Worm (Caenorhabditis elegans) whole organism, young adult: ENCODE results near the gene F01G12.18.

ENCODE experiments used
- B0035.1 ChIP-seq: sonication (generic microtip); optimal IDR thresholded peaks from 2 replicates; lab custom pipeline; 2016; ENCODE audit warnings: missing genetic modification characterization, mild to moderate bottlenecking, missing compliant biosample characterization, missing genotype, missing genetic modification reagents
- B0336.3 ChIP-seq: fragments of 200-800 bp; sonication (Bioruptor generic); IDR thresholded peaks from 2 replicates; pipeline ENCODE4 v1.3.6; 2022; ENCODE audit warnings: missing genetic modification characterization, missing compliant biosample characterization
- C06A6.2 ChIP-seq: fragments of 200-800 bp; sonication (Bioruptor generic); conservative IDR thresholded peaks from 2 replicates; pipeline ENCODE4 v1.3.6; 2022; ENCODE audit warnings: missing genetic modification characterization, missing compliant biosample characterization
- C17E4.6 ChIP-seq: fragments of 200-800 bp; sonication (Bioruptor generic); IDR thresholded peaks from 2 replicates; pipeline ENCODE4 v1.3.6; 2022; ENCODE audit warnings: missing genetic modification reagents, missing genetic modification characterization, missing compliant biosample characterization
- F10E7.11 ChIP-seq: sonication (generic microtip); optimal IDR thresholded peaks from 2 replicates; lab custom pipeline; 2017; ENCODE audit warnings: mild to moderate bottlenecking, missing genetic modification characterization, moderate library complexity, missing compliant biosample characterization
- F22D6.2 ChIP-seq: sonication (generic microtip); optimal IDR thresholded peaks from 2 replicates; lab custom pipeline; 2016; ENCODE audit warnings: mild to moderate bottlenecking, missing genetic modification characterization, missing compliant biosample characterization
- F37B4.10 ChIP-seq: fragments of 200-800 bp; sonication (Bioruptor generic); IDR thresholded peaks from 2 replicates; pipeline ENCODE4 v1.3.6; 2022; ENCODE audit warnings: missing genetic modification characterization, missing compliant biosample characterization
- Y95B8A.8 ChIP-seq: fragments of 200-800 bp; sonication (Bioruptor generic); IDR thresholded peaks from 2 replicates; pipeline ENCODE4 v1.3.6; 2022; ENCODE audit warnings: missing genetic modification reagents, missing genetic modification characterization, missing compliant biosample characterization
- aptf-3 ChIP-seq: fragments of 200-800 bp; sonication (Bioruptor generic); IDR thresholded peaks from 2 replicates; pipeline ENCODE4 v1.3.6; 2022; ENCODE audit warnings: missing genetic modification characterization, missing compliant biosample characterization
- attf-5 ChIP-seq: fragments of 200-800 bp; sonication (Bioruptor generic); optimal IDR thresholded peaks from 2 replicates; lab custom pipeline; 2018; ENCODE audit warnings: mild to moderate bottlenecking, missing genetic modification characterization, missing compliant biosample characterization
- cebp-1 ChIP-seq, 2 experiments: fragments of 200-800 bp in 1 of 2; sonication (Bioruptor generic) in 1 of 2; sonication (generic microtip) in 1 of 2; IDR thresholded peaks in 1 of 2; optimal IDR thresholded peaks in 1 of 2; 2 replicates each; pipeline versions ENCODE4 v1.3.6 to Lab custom; 2017 to 2022; ENCODE audit warnings: missing compliant biosample characterization in 2 of 2, missing genetic modification characterization in 2 of 2, mild to moderate bottlenecking in 1 of 2, missing genetic modification reagents in 1 of 2, moderate library complexity in 1 of 2
- ceh-27 ChIP-seq: fragments of 200-800 bp; sonication (Bioruptor generic); optimal IDR thresholded peaks from 2 replicates; lab custom pipeline; 2018; ENCODE audit warnings: mild to moderate bottlenecking, missing genetic modification characterization, moderate library complexity, missing compliant biosample characterization
- ceh-79 ChIP-seq: sonication (generic microtip); optimal IDR thresholded peaks from 2 replicates; lab custom pipeline; 2017; ENCODE audit warnings: mild to moderate bottlenecking, missing genetic modification characterization, missing compliant biosample characterization
- dox-1 ChIP-seq: fragments of 200-800 bp; sonication (Bioruptor generic); IDR thresholded peaks from 2 replicates; pipeline ENCODE4 v1.3.6; 2022; ENCODE audit warnings: missing genetic modification reagents, missing genetic modification characterization, missing compliant biosample characterization
- ets-4 ChIP-seq: fragments of 200-800 bp; sonication (Bioruptor generic); optimal IDR thresholded peaks from 2 replicates; lab custom pipeline; 2018; ENCODE audit warnings: mild to moderate bottlenecking, missing genetic modification characterization, missing compliant biosample characterization
- hrde-1 ChIP-seq: sonication (generic microtip); optimal IDR thresholded peaks from 2 replicates; lab custom pipeline; 2016; ENCODE audit warnings: missing genetic modification characterization, mild to moderate bottlenecking, missing compliant biosample characterization, moderate library complexity, missing genotype, missing genetic modification reagents, borderline replicate concordance
- let-607 ChIP-seq, 2 experiments: fragments of 200-800 bp in 1 of 2; sonication (Bioruptor generic) in 1 of 2; sonication (generic microtip) in 1 of 2; optimal IDR thresholded peaks; 2 replicates each; lab custom pipeline; 2016 to 2018; ENCODE audit warnings: mild to moderate bottlenecking in 2 of 2, missing compliant biosample characterization in 2 of 2, missing genetic modification characterization in 2 of 2, moderate library complexity in 2 of 2, missing genotype in 1 of 2
- lin-40 ChIP-seq: sonication (generic microtip); optimal IDR thresholded peaks from 2 replicates; lab custom pipeline; 2016; ENCODE audit warnings: missing genetic modification characterization, mild to moderate bottlenecking, missing compliant biosample characterization, missing genotype, missing genetic modification reagents
- madf-10 ChIP-seq: sonication (generic microtip); optimal IDR thresholded peaks from 2 replicates; lab custom pipeline; 2016; ENCODE audit warnings: mild to moderate bottlenecking, missing genetic modification characterization, missing compliant biosample characterization
- madf-3 ChIP-seq: fragments of 200-800 bp; sonication (Bioruptor generic); IDR thresholded peaks from 2 replicates; pipeline ENCODE4 v1.3.6; 2022; ENCODE audit warnings: missing genetic modification reagents, missing genetic modification characterization, missing compliant biosample characterization
- mel-28 ChIP-seq: sonication (generic microtip); optimal IDR thresholded peaks from 2 replicates; lab custom pipeline; 2016; ENCODE audit warnings: borderline replicate concordance, mild to moderate bottlenecking, missing genetic modification characterization, missing compliant biosample characterization
- nhr-80 ChIP-seq: sonication (generic microtip); optimal IDR thresholded peaks from 2 replicates; lab custom pipeline; 2016; ENCODE audit warnings: missing genetic modification characterization, missing compliant biosample characterization
- pbrm-1 ChIP-seq: fragments of 200-800 bp; sonication (Bioruptor generic); IDR thresholded peaks from 2 replicates; pipeline ENCODE4 v1.3.6; 2022; ENCODE audit warnings: missing genetic modification reagents, missing genetic modification characterization, missing compliant biosample characterization
- repo-1 ChIP-seq: sonication (generic microtip); optimal IDR thresholded peaks from 2 replicates; lab custom pipeline; 2017; ENCODE audit warnings: mild to moderate bottlenecking, missing genetic modification characterization, missing compliant biosample characterization
- snpc-1.1 ChIP-seq: sonication (generic microtip); optimal IDR thresholded peaks from 2 replicates; lab custom pipeline; 2017; ENCODE audit warnings: missing genetic modification characterization, mild to moderate bottlenecking, missing compliant biosample characterization, antibody characterized with exemption, moderate library complexity, missing genotype, missing genetic modification reagents; ENCODE audit not compliant: insufficient read depth
- unc-62 ChIP-seq: fragments of 150-350 bp; optimal IDR thresholded peaks from 2 replicates; lab custom pipeline; 2014; ENCODE audit warnings: missing biosample characterization, missing genetic modification reagents, missing genetic modification characterization
- xnd-1 ChIP-seq: sonication (generic microtip); optimal IDR thresholded peaks from 2 replicates; lab custom pipeline; 2016; ENCODE audit warnings: missing genotype, missing genetic modification reagents, missing genetic modification characterization, missing compliant biosample characterization
- zfh-2 ChIP-seq: fragments of 200-800 bp; sonication (Bioruptor generic); conservative IDR thresholded peaks from 2 replicates; pipeline ENCODE4 v1.3.6; 2022; ENCODE audit warnings: missing genetic modification reagents, missing genetic modification characterization, missing compliant biosample characterization
- zim-3 ChIP-seq: sonication (generic microtip); optimal IDR thresholded peaks from 2 replicates; lab custom pipeline; 2017; ENCODE audit warnings: mild to moderate bottlenecking, missing genetic modification characterization, moderate library complexity, missing compliant biosample characterization
- ztf-26 ChIP-seq: sonication (generic microtip); optimal IDR thresholded peaks from 2 replicates; lab custom pipeline; 2017; ENCODE audit warnings: missing genetic modification characterization, missing compliant biosample characterization

The F01G12.18 gene

ce11 chrX:16416790-16417330 lies 18.6 kb upstream of the F01G12.18 start, which contains the start of gene eat-17:
TSS of gene eat-17 (minus strand) at chrX:16416840.
- TF ChIP-seq zim-3 (tag; lab: Kevin White, UChicago) (no peak), aptf-3 (GFP tag; lab: Robert Waterston, UW) (0 out of 2 replicates have a peak, but pooled peaks have one; percentile 19), C06A6.2 (GFP tag; lab: Robert Waterston, UW) (no peak), zfh-2 (GFP tag; lab: Robert Waterston, UW) (peak; percentile 88)

ce11 chrX:16414572-16414971 lies 16.3 kb upstream of the F01G12.18 start:
- TF ChIP-seq snpc-1.1 (tag; lab: Kevin White, UChicago) (no peak), let-607 (tag; optimal IDR thresholded peaks at IDR 0.05; lab: Kevin White, UChicago) (no peak), dox-1 (0 out of 2 replicates have a peak, but pooled peaks have one; percentile 23), pbrm-1 (GFP tag; lab: Robert Waterston, UW) (0 out of 2 replicates have a peak, but pooled peaks have one; percentile 16)

- TF ChIP-seq F37B4.10 (GFP tag; lab: Robert Waterston, UW) (no peak), nhr-80 (tag; lab: Kevin White, UChicago) (peak; percentile 45)
Measured at ce11 chrX:16413208-16413995, 15.1 kb upstream of the F01G12.18 start.

DNA sequence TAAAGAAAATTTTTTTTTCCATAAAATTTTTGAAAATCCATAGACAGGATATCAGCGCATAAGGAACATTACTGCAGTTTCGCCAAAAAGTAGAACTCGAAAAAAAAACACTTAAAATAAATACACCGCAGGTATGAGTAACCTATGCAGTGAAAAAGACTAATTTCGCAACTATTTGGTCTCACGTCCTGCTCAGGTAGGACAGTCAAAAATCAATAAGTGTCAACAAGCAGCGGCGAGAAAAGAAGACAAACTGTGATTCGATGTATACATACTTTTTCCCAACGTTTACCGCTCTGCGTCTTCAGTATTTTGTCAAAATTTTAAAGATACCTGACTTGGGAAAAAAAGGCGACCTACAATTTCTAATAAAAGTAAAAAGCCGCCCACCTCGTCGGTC lies 13.7 kb upstream of the F01G12.18 start:
- TF ChIP-seq cebp-1 (GFP tag; IDR thresholded peaks at IDR 0.05; lab: Robert Waterston, UW): no peak; the same call in 1 of the 2 replicates
- TF ChIP-seq cebp-1 (tag; optimal IDR thresholded peaks at IDR 0.05; lab: Kevin White, UChicago): peak; percentile 87
- TF ChIP-seq ceh-79 (tag; lab: Kevin White, UChicago): no peak

ce11 chrX:16409220-16409619 lies 10.9 kb upstream of the F01G12.18 start:
- no peak for TF ChIP-seq ets-4 (GFP tag; lab: Kevin White, UChicago)
- no peak for TF ChIP-seq B0035.1 (tag; lab: Kevin White, UChicago)
- TF ChIP-seq madf-10 (tag; lab: Kevin White, UChicago): peak; percentile 93
- no peak for TF ChIP-seq F10E7.11 (tag; lab: Kevin White, UChicago)
- no peak for TF ChIP-seq C17E4.6 (GFP tag; lab: Robert Waterston, UW)
- no peak for TF ChIP-seq let-607 (tag; optimal IDR thresholded peaks at IDR 0.05; lab: Kevin White, UChicago)
- TF ChIP-seq F22D6.2 (tag; lab: Kevin White, UChicago): no peak
- TF ChIP-seq nhr-80 (tag; lab: Kevin White, UChicago): no peak
- TF ChIP-seq hrde-1 (tag; lab: Kevin White, UChicago): no peak
- TF ChIP-seq zfh-2 (GFP tag; lab: Robert Waterston, UW): peak; percentile 40; the same call in 1 of the 2 replicates

- no peak for TF ChIP-seq C06A6.2 (GFP tag; lab: Robert Waterston, UW)
- TF ChIP-seq madf-3 (GFP tag; lab: Robert Waterston, UW): 0 out of 2 replicates have a peak, but pooled peaks have one; percentile 60
Measured at ce11 chrX:16406632-16407031, 8.4 kb upstream of the F01G12.18 start.

- TF ChIP-seq B0336.3 (GFP tag; lab: Robert Waterston, UW) (0 out of 2 replicates have a peak, but pooled peaks have one; percentile 23), dox-1 (0 out of 2 replicates have a peak, but pooled peaks have one; percentile 22), ztf-26 (tag; lab: Kevin White, UChicago) (peak; percentile 19), mel-28 (tag; lab: Kevin White, UChicago) (no peak), Y95B8A.8 (GFP tag; lab: Robert Waterston, UW) (0 out of 2 replicates have a peak, but pooled peaks have one; percentile 9), nhr-80 (tag; lab: Kevin White, UChicago) (peak; percentile 79), unc-62 (GFP tag; lab: Kevin White, UChicago) (peak; percentile 1), cebp-1 (GFP tag; IDR thresholded peaks at IDR 0.05; lab: Robert Waterston, UW) (no peak), cebp-1 (tag; optimal IDR thresholded peaks at IDR 0.05; lab: Kevin White, UChicago) (peak; percentile 22), repo-1 (tag; lab: Kevin White, UChicago) (no peak), ceh-27 (GFP tag; lab: Kevin White, UChicago) (peak; percentile 20), lin-40 (tag; lab: Kevin White, UChicago) (peak; percentile 16), attf-5 (GFP tag; lab: Kevin White, UChicago) (peak; percentile 2), xnd-1 (tag; lab: Kevin White, UChicago) (no peak)
Measured at ce11 chrX:16404815-16405214, 6.5 kb upstream of the F01G12.18 start.
